Worm (Caenorhabditis elegans): ENCODE data around the gene del-5.

del-5 gene

DNA sequence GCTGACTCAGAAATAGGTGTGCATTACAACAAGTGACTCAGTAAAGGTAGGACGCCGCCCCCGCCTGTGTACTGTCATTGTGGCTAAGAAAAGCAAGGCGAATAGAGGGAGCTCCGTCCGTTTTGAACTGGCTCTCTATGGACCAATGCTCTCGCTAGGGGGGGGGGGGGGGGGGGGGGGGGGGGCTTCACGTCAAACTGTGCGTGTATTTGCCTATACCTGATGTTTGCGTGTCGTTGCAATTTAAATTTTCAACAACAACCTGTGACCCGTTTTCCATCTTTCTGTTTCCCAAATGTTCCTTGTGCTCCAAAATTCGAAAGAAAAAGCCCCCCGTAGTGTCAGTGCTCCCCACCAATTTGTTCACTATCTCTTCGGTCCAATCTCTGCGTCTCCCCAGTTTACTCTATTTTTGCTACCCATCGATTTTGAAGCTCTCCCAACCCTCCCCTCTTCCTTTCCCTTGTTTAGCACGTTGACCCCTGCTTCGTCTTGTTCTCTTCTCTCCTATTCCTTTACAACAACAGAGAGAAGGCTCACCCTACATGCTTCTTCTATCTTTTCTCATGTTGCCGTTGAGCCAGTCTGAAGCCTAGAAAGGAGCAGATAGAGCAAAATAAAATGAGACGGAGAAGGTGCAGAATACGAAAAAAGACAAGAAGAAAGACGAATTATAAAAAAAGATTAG is 26.6 kb upstream of the del-5 start (continued):
- TF ChIP-seq let-607 (tag; optimal IDR thresholded peaks at IDR 0.05): no peak
- no peak for TF ChIP-seq F33H1.4 (GFP tag; IDR thresholded peaks at IDR 0.05)
- TF ChIP-seq hlh-12 (tag; optimal IDR thresholded peaks at IDR 0.05): no peak
- TF ChIP-seq ztf-3 (GFP tag; optimal IDR thresholded peaks at IDR 0.05): no peak
- TF ChIP-seq snpc-1.1 (tag; optimal IDR thresholded peaks at IDR 0.05; ENCODE audit: insufficient read depth): no peak
- TF ChIP-seq cebp-2 (GFP tag; IDR thresholded peaks at IDR 0.05): no peak
- no peak for TF ChIP-seq rec-8 (tag; optimal IDR thresholded peaks at IDR 0.05)
- TF ChIP-seq egrh-3 (GFP tag; IDR thresholded peaks at IDR 0.05): peak; percentile 27; the same call in 1 of the 2 replicates
- TF ChIP-seq nhr-80 (tag; optimal IDR thresholded peaks at IDR 0.05): peak; percentile 23
- no peak for TF ChIP-seq hrde-1 (tag; optimal IDR thresholded peaks at IDR 0.05; ENCODE audit: borderline replicate concordance)
- no peak for TF ChIP-seq attf-3 (GFP tag; conservative IDR thresholded peaks at IDR 0.05)
- no peak for TF ChIP-seq cebp-1 (GFP tag; IDR thresholded peaks at IDR 0.05)
- peak; percentile 27 for TF ChIP-seq cebp-1 (tag; optimal IDR thresholded peaks at IDR 0.05)
- TF ChIP-seq repo-1 (tag; optimal IDR thresholded peaks at IDR 0.05): no peak
- no peak for TF ChIP-seq Y67H2A.10 (GFP tag; conservative IDR thresholded peaks at IDR 0.05)
- no peak for TF ChIP-seq B0035.1 (tag; optimal IDR thresholded peaks at IDR 0.05)
- no peak for TF ChIP-seq nhr-27 (tag; optimal IDR thresholded peaks at IDR 0.05)
- no peak for TF ChIP-seq lin-26 (GFP tag; IDR thresholded peaks at IDR 0.05)
- TF ChIP-seq F39B2.1 (GFP tag; IDR thresholded peaks at IDR 0.05): no peak
- TF ChIP-seq aptf-3 (GFP tag; IDR thresholded peaks at IDR 0.05): no peak
- no peak for TF ChIP-seq nhr-120 (GFP tag; IDR thresholded peaks at IDR 0.05)
- TF ChIP-seq ztf-6 (GFP tag; IDR thresholded peaks at IDR 0.05): no peak
- no peak for TF ChIP-seq efl-1 (GFP tag; optimal IDR thresholded peaks at IDR 0.05)

DNA sequence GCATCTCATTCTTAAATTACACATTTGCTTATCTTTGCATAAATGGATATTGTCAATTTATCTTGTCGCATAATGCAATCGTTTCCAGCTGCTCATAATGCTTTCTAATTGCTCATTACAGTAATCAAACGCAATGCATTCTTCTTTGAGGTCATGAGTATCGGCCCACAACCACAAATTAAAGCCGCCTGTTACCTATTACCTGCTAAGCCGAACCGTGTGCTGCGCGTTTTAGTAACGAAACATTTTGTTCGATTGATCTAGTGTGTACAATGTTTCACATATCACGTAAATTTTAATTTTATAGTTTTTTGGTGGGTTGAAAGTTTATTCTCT is 25.9 kb upstream of the del-5 start:
- TF ChIP-seq lin-40 (tag; optimal IDR thresholded peaks at IDR 0.05): no peak
- no peak for TF ChIP-seq cebp-1 (GFP tag; IDR thresholded peaks at IDR 0.05)
- no peak for TF ChIP-seq cebp-1 (tag; optimal IDR thresholded peaks at IDR 0.05)
- no peak for TF ChIP-seq B0035.1 (tag; optimal IDR thresholded peaks at IDR 0.05)
- no peak for TF ChIP-seq tbx-9 (tag; optimal IDR thresholded peaks at IDR 0.05; ENCODE audit: borderline replicate concordance)
- no peak for TF ChIP-seq mxl-1 (tag; optimal IDR thresholded peaks at IDR 0.05)
- no peak for TF ChIP-seq F39B2.1 (GFP tag; IDR thresholded peaks at IDR 0.05)

DNA sequence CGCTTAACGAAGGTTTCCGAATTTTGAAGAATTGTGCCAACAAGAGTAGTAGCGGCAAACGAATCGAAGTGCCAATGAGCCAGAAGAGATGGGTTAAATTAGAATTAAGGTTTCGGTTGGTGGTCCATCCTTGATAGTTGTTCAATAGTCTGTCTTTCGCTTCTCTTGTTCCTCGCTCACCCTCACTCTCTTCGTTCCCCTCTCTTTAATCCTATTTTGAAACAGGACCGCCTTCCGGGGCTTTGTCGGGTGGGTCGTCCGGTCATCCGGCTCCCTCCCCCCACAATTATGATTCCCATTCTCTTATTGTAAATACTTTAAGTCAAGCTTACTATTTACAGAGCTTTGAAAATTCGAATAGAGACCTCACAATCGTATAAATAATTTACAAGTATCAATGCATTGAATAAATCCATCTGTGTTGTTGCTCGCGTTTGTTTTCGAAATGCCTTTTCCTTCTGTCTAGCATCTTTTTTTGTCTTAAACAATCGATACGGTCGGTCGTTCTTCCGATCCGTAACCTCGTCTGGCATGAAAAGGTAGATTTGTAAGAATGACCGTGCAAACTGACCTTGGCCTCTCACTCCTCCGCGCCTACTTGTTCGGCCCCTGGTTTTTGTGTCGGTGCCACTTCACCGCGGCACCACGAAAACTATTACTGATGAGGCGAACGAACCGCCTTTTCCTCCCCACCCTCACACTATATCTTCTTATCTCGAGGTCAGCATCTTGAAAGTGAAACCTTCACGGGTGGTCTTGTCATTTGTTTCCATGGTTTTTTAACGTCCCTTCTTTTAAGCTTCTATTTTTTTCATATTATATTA is 25.4 kb upstream of the del-5 start:
- TF ChIP-seq zfh-2 (GFP tag; conservative IDR thresholded peaks at IDR 0.05) (0 out of 2 replicates have a peak, but pooled peaks have one; percentile 18), F37B4.10 (GFP tag; IDR thresholded peaks at IDR 0.05) (0 out of 2 replicates have a peak, but pooled peaks have one; percentile 47), madf-10 (tag; optimal IDR thresholded peaks at IDR 0.05) (no peak)

DNA sequence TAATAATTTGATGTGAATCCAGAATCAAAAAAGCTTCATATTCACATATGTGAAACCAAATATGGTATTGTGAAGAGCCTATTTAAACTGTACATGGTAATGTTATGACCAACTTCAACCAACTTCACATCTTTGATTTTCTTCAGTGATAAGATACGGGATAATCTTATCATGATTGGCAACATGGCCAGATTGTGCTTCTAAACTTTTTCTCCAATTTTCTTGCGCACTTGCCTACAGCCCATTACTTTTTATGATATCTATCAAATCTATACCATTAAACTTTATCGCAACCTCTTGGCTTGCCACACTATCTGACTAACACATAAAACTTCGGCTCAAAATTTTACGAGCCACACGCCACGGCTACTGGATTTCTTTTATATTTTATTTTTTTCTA is 24.4 kb upstream of the del-5 start:
- TF ChIP-seq atf-7 (tag; optimal IDR thresholded peaks at IDR 0.05) (no peak), mxl-1 (tag; optimal IDR thresholded peaks at IDR 0.05) (no peak), snpc-3.4 (tag; optimal IDR thresholded peaks at IDR 0.05) (no peak), dox-1 (GFP tag; IDR thresholded peaks at IDR 0.05) (no peak)

Measured in whole organism, young adult.